Fruit fly (Drosophila melanogaster) whole organism, embryonic: ENCODE measurements around the gene CG11768.
A peak's percentile ranks its signal among the peaks of the same experiment; 100 is the strongest.

Experiments used
- Ada2b ChIP-seq: fragments of 200-800 bp; sonication (Bioruptor generic); IDR thresholded peaks from 2 replicates; pipeline ENCODE4 v1.3.6; 2022; ENCODE audit warnings: missing biosample characterization, missing genetic modification characterization
- CG10209 ChIP-seq: fragments of 200-800 bp; sonication (Bioruptor generic); optimal IDR thresholded peaks from 3 replicates; lab custom pipeline; 2017; ENCODE audit warnings: missing biosample characterization, mild to moderate bottlenecking, missing genetic modification characterization, missing genetic modification reagents
- CG11560 ChIP-seq: fragments of 200-800 bp; sonication (Bioruptor generic); IDR thresholded peaks from 3 replicates; pipeline ENCODE4 v1.3.6; 2022; ENCODE audit warnings: missing biosample characterization, missing genetic modification characterization
- CG12219 ChIP-seq: fragments of 200-800 bp; sonication (Bioruptor generic); optimal IDR thresholded peaks from 3 replicates; lab custom pipeline; 2018; ENCODE audit warnings: missing biosample characterization, mild to moderate bottlenecking, missing genetic modification characterization
- CG1602 ChIP-seq: fragments of 200-800 bp; sonication (Bioruptor generic); optimal IDR thresholded peaks from 3 replicates; lab custom pipeline; 2016; ENCODE audit warnings: missing biosample characterization, missing genetic modification characterization
- CG16863 ChIP-seq: fragments of 200-800 bp; sonication (Bioruptor generic); optimal IDR thresholded peaks from 3 replicates; lab custom pipeline; 2016; ENCODE audit warnings: missing biosample characterization, missing genetic modification characterization
- CG17328 ChIP-seq: fragments of 200-800 bp; sonication (Bioruptor generic); IDR thresholded peaks from 2 replicates; pipeline ENCODE4 v1.3.6; 2022; ENCODE audit warnings: missing biosample characterization, missing genetic modification characterization
- CG18262 ChIP-seq: fragments of 200-800 bp; optimal IDR thresholded peaks from 3 replicates; lab custom pipeline; 2019; ENCODE audit warnings: missing biosample characterization, mild to moderate bottlenecking, missing genetic modification characterization, moderate library complexity
- CG2116 ChIP-seq: fragments of 200-800 bp; sonication (Bioruptor generic); optimal IDR thresholded peaks from 3 replicates; lab custom pipeline; 2018; ENCODE audit warnings: missing biosample characterization, mild to moderate bottlenecking, missing genetic modification characterization
- CG2120 ChIP-seq: fragments of 200-800 bp; sonication (Bioruptor generic); optimal IDR thresholded peaks from 3 replicates; lab custom pipeline; 2016; ENCODE audit warnings: missing biosample characterization, missing genetic modification characterization
- CG32532 ChIP-seq: fragments of 200-800 bp; sonication (Bioruptor generic); IDR thresholded peaks from 2 replicates; pipeline ENCODE4 v1.3.6; 2022; ENCODE audit warnings: missing biosample characterization, missing genetic modification characterization
- CG32767 ChIP-seq: fragments of 200-800 bp; sonication (Bioruptor generic); IDR thresholded peaks from 2 replicates; pipeline ENCODE4 v1.3.6; 2022; ENCODE audit warnings: missing biosample characterization, missing genetic modification characterization
- CG32772 ChIP-seq: fragments of 200-800 bp; sonication (Bioruptor generic); IDR thresholded peaks from 2 replicates; pipeline ENCODE4 v1.3.6; 2022; ENCODE audit warnings: missing biosample characterization, missing genetic modification characterization
- CG4328 ChIP-seq: fragments of 200-800 bp; sonication (Bioruptor generic); optimal IDR thresholded peaks from 3 replicates; lab custom pipeline; 2017; ENCODE audit warnings: missing biosample characterization, missing genetic modification reagents, missing genetic modification characterization
- CG4707 ChIP-seq: fragments of 200-800 bp; sonication (Bioruptor generic); optimal IDR thresholded peaks from 2 replicates; lab custom pipeline; 2018; ENCODE audit warnings: missing biosample characterization, mild to moderate bottlenecking, missing genetic modification characterization, moderate library complexity
- CG6272 ChIP-seq: fragments of 200-800 bp; sonication (Bioruptor generic); IDR thresholded peaks from 2 replicates; pipeline ENCODE4 v1.3.6; 2022; ENCODE audit warnings: missing biosample characterization, missing genetic modification characterization
- CG6689 ChIP-seq: fragments of 200-800 bp; sonication (Bioruptor generic); IDR thresholded peaks from 2 replicates; pipeline ENCODE4 v1.3.6; 2022; ENCODE audit warnings: missing biosample characterization, missing genetic modification characterization
- CG6813 ChIP-seq: fragments of 200-800 bp; sonication (Bioruptor generic); optimal IDR thresholded peaks from 2 replicates; lab custom pipeline; 2017; ENCODE audit warnings: missing biosample characterization, missing genetic modification characterization, mild to moderate bottlenecking, moderate library complexity, missing genetic modification reagents
- CG9215 ChIP-seq: fragments of 200-800 bp; sonication (Bioruptor generic); IDR thresholded peaks from 2 replicates; pipeline ENCODE4 v1.3.6; 2022; ENCODE audit warnings: missing biosample characterization, missing genetic modification characterization
- CG9609 ChIP-seq: fragments of 200-800 bp; sonication (Bioruptor generic); optimal IDR thresholded peaks from 3 replicates; lab custom pipeline; 2016; ENCODE audit warnings: missing biosample characterization, missing genetic modification characterization
- CG9727 ChIP-seq: fragments of 200-800 bp; sonication (Bioruptor generic); optimal IDR thresholded peaks from 3 replicates; lab custom pipeline; 2017; ENCODE audit warnings: missing biosample characterization, mild to moderate bottlenecking, missing genetic modification characterization
- CG9932 ChIP-seq: fragments of 200-800 bp; sonication (Bioruptor generic); IDR thresholded peaks from 2 replicates; pipeline ENCODE4 v1.3.6; 2022; ENCODE audit warnings: missing biosample characterization, missing genetic modification characterization
- Chrac-16 ChIP-seq: fragments of 200-800 bp; sonication (Bioruptor generic); optimal IDR thresholded peaks from 3 replicates; lab custom pipeline; 2016; ENCODE audit warnings: missing biosample characterization, missing genetic modification characterization
- Dad ChIP-seq: fragments of 200-800 bp; sonication (Bioruptor generic); optimal IDR thresholded peaks from 3 replicates; lab custom pipeline; 2016; ENCODE audit warnings: missing biosample characterization, missing genetic modification characterization
- Dek ChIP-seq: fragments of 200-800 bp; sonication (Bioruptor generic); optimal IDR thresholded peaks from 3 replicates; lab custom pipeline; 2019; ENCODE audit warnings: missing biosample characterization, mild to moderate bottlenecking, missing genetic modification characterization, moderate library complexity
- E2f1 ChIP-seq: fragments of 200-800 bp; sonication (Bioruptor generic); IDR thresholded peaks from 2 replicates; pipeline ENCODE4 v1.3.6; 2022; ENCODE audit warnings: missing biosample characterization, missing genetic modification characterization
- HLH3B ChIP-seq: fragments of 200-800 bp; sonication (Bioruptor generic); IDR thresholded peaks from 2 replicates; pipeline ENCODE4 v1.3.6; 2022; ENCODE audit warnings: missing biosample characterization, missing genetic modification characterization
- HLH54F ChIP-seq: fragments of 200-800 bp; sonication (Bioruptor generic); optimal IDR thresholded peaks from 3 replicates; lab custom pipeline; 2016; ENCODE audit warnings: missing biosample characterization, missing genetic modification characterization
- Hr3 ChIP-seq: fragments of 200-800 bp; sonication (Bioruptor generic); optimal IDR thresholded peaks from 3 replicates; lab custom pipeline; 2016; ENCODE audit warnings: missing biosample characterization, missing genetic modification characterization
- Hsf ChIP-seq: fragments of 200-800 bp; sonication (Bioruptor generic); optimal IDR thresholded peaks from 3 replicates; lab custom pipeline; 2016; ENCODE audit warnings: missing biosample characterization, missing genetic modification characterization
- NFAT ChIP-seq: fragments of 200-800 bp; sonication (Bioruptor generic); IDR thresholded peaks from 2 replicates; pipeline ENCODE4 v1.3.6; 2022; ENCODE audit warnings: missing biosample characterization, missing genetic modification characterization
- Oli ChIP-seq: fragments of 200-800 bp; sonication (Bioruptor generic); optimal IDR thresholded peaks from 2 replicates; lab custom pipeline; 2018; ENCODE audit warnings: missing biosample characterization, mild to moderate bottlenecking, missing genetic modification characterization, moderate library complexity
- Ptx1 ChIP-seq: fragments of 200-800 bp; sonication (Bioruptor generic); IDR thresholded peaks from 2 replicates; pipeline ENCODE4 v1.3.6; 2022; ENCODE audit warnings: missing biosample characterization, missing genetic modification characterization
- al ChIP-seq: fragments of 200-800 bp; sonication (Bioruptor generic); IDR thresholded peaks from 2 replicates; pipeline ENCODE4 v1.3.6; 2022; ENCODE audit warnings: missing biosample characterization, missing genetic modification characterization
- ara ChIP-seq: fragments of 200-800 bp; sonication (Bioruptor generic); IDR thresholded peaks from 2 replicates; pipeline ENCODE4 v1.3.6; 2022; ENCODE audit warnings: missing biosample characterization, missing genetic modification characterization
- cas ChIP-seq: fragments of 200-800 bp; sonication (Bioruptor generic); IDR thresholded peaks from 2 replicates; pipeline ENCODE4 v1.3.6; 2022; ENCODE audit warnings: missing biosample characterization, missing genetic modification characterization
- cato ChIP-seq: fragments of 200-800 bp; sonication (Bioruptor generic); optimal IDR thresholded peaks from 2 replicates; lab custom pipeline; 2016; ENCODE audit warnings: missing biosample characterization, missing genetic modification characterization, borderline replicate concordance
- caup ChIP-seq: fragments of 200-800 bp; sonication (Bioruptor generic); optimal IDR thresholded peaks from 3 replicates; lab custom pipeline; 2017; ENCODE audit warnings: missing biosample characterization, mild to moderate bottlenecking, missing genetic modification characterization, moderate library complexity; ENCODE audit not compliant: severe bottlenecking
- dm ChIP-seq: fragments of 200-800 bp; sonication (Bioruptor generic); optimal IDR thresholded peaks from 3 replicates; lab custom pipeline; 2016; ENCODE audit warnings: missing biosample characterization, missing genetic modification characterization
- fd96Cb ChIP-seq: fragments of 200-800 bp; sonication (Bioruptor generic); optimal IDR thresholded peaks from 2 replicates; lab custom pipeline; 2018; ENCODE audit warnings: missing biosample characterization, mild to moderate bottlenecking, missing genetic modification characterization, moderate library complexity
- inv ChIP-seq: fragments of 200-800 bp; sonication (Bioruptor generic); IDR thresholded peaks from 2 replicates; pipeline ENCODE4 v1.3.6; 2022; ENCODE audit warnings: missing biosample characterization, missing genetic modification characterization; ENCODE audit not compliant: partially characterized antibody
- jumu ChIP-seq: fragments of 200-800 bp; sonication (Bioruptor generic); optimal IDR thresholded peaks from 3 replicates; lab custom pipeline; 2016; ENCODE audit warnings: missing biosample characterization, missing genetic modification characterization
- kah ChIP-seq: fragments of 200-800 bp; sonication (Bioruptor generic); optimal IDR thresholded peaks from 2 replicates; lab custom pipeline; 2018; ENCODE audit warnings: missing biosample characterization, mild to moderate bottlenecking, missing genetic modification characterization
- org-1 ChIP-seq: fragments of 200-800 bp; sonication (Bioruptor generic); optimal IDR thresholded peaks from 2 replicates; lab custom pipeline; 2017; ENCODE audit warnings: missing biosample characterization, missing genetic modification characterization
- pb ChIP-seq: fragments of 200-800 bp; sonication (Bioruptor generic); optimal IDR thresholded peaks from 3 replicates; lab custom pipeline; 2016; ENCODE audit warnings: missing biosample characterization, missing genetic modification characterization
- prd ChIP-seq, 3 experiments: fragments of >200 bp in 2 of 3; fragments of 200-800 bp in 1 of 3; sonication (Bioruptor generic) in 1 of 3; optimal IDR thresholded peaks in 2 of 3; IDR thresholded peaks in 1 of 3; 2 replicates in 2 of 3; 3 replicates in 1 of 3; pipeline versions ENCODE4 v1.3.6 to Lab custom; 2017 to 2022; ENCODE audit warnings: missing biosample characterization in 1 of 3, missing genetic modification characterization in 1 of 3
- sisA ChIP-seq: fragments of 200-800 bp; sonication (Bioruptor generic); IDR thresholded peaks from 2 replicates; pipeline ENCODE4 v1.3.6; 2022; ENCODE audit warnings: missing biosample characterization, missing genetic modification characterization
- sqz ChIP-seq: fragments of 200-800 bp; sonication (Bioruptor generic); optimal IDR thresholded peaks from 3 replicates; lab custom pipeline; 2018; ENCODE audit warnings: missing biosample characterization, mild to moderate bottlenecking, missing genetic modification characterization
- tgo ChIP-seq: fragments of 200-800 bp; sonication (Bioruptor generic); IDR thresholded peaks from 3 replicates; pipeline ENCODE4 v1.3.6; 2022; ENCODE audit warnings: missing biosample characterization, missing genetic modification characterization
- vvl ChIP-seq: fragments of 200-800 bp; sonication (Bioruptor generic); IDR thresholded peaks from 2 replicates; pipeline ENCODE4 v1.3.6; 2022; ENCODE audit warnings: missing biosample characterization, missing genetic modification characterization
- zfh2 ChIP-seq: fragments of 200-800 bp; sonication (Bioruptor generic); optimal IDR thresholded peaks from 2 replicates; lab custom pipeline; 2016; ENCODE audit warnings: missing biosample characterization, missing genetic modification characterization

CG11768 gene

DNA sequence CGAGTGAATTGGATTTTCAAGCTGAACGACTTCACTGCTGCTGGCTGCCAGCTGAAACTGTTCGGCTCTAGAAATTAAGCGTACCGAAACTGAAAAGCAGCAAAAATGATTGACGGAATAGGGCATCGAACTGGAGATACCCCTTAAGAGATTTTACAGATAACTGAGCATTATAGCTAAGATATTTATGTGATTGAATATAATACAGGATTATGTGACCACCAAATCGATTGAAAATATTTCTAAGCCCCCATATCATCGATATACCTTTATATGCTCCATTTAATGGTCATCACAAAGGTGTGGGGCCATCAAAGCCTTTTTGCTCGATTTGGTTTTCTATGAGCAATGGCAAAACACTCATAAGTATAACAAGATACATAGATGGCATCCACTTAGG, 16.8 kb upstream of the CG11768 start (continued):
- TF ChIP-seq HLH3B (GFP tag; lab: Robert Waterston, UW) = peak; percentile 74
- peak; percentile 25 for TF ChIP-seq jumu
- no peak for TF ChIP-seq cato (GFP tag; lab: Kevin White, UChicago)
- TF ChIP-seq cas (GFP tag; lab: Robert Waterston, UW) = peak; percentile 29; the same call in 1 of the 2 replicates
- peak; percentile 47; the same call in 1 of the 2 replicates for TF ChIP-seq CG32767 (GFP tag; lab: Robert Waterston, UW)
- TF ChIP-seq kah (GFP tag; lab: Kevin White, UChicago) = no peak
- TF ChIP-seq CG9727 (GFP tag; lab: Kevin White, UChicago) = peak; percentile 38
- TF ChIP-seq Dek = no peak
- TF ChIP-seq CG9609 (GFP tag; lab: Kevin White, UChicago) = peak; percentile 2
- peak; percentile 25 for TF ChIP-seq CG16863 (GFP tag; lab: Kevin White, UChicago)
- TF ChIP-seq CG9215 (GFP tag; lab: Robert Waterston, UW) = peak; percentile 35; the same call in 1 of the 2 replicates
- TF ChIP-seq CG6813 (GFP tag; lab: Kevin White, UChicago) = peak; percentile 17
- peak; percentile 28 for TF ChIP-seq Chrac-16 (GFP tag; lab: Kevin White, UChicago)
- peak; percentile 52; the same call in 1 of the 2 replicates for TF ChIP-seq NFAT (GFP tag; lab: Robert Waterston, UW)
- no peak for TF ChIP-seq sqz
- peak; percentile 41 for TF ChIP-seq org-1
- TF ChIP-seq CG11560 (tag; lab: Robert Waterston, UW) = no peak
- TF ChIP-seq CG9932 (GFP tag; lab: Robert Waterston, UW) = peak; percentile 69
- TF ChIP-seq pb (GFP tag; lab: Kevin White, UChicago) = peak; percentile 3
- TF ChIP-seq inv (GFP tag; lab: Robert Waterston, UW) = no peak
- TF ChIP-seq sisA = peak; percentile 50
- TF ChIP-seq CG6689 (GFP tag; lab: Robert Waterston, UW) = peak; percentile 35; the same call in 1 of the 2 replicates
- TF ChIP-seq ara = 0 out of 2 replicates have a peak, but pooled peaks have one; percentile 27
- peak; percentile 48 for TF ChIP-seq CG12219 (GFP tag; lab: Kevin White, UChicago)
- peak; percentile 77 for TF ChIP-seq Ada2b (GFP tag; lab: Robert Waterston, UW)
- peak; percentile 37; the same call in 1 of the 2 replicates for TF ChIP-seq CG32772 (GFP tag; lab: Robert Waterston, UW)
- TF ChIP-seq CG6272 (GFP tag; lab: Robert Waterston, UW) = no peak
- TF ChIP-seq Oli = peak; percentile 59
- TF ChIP-seq CG4328 (GFP tag; lab: Kevin White, UChicago) = no peak
- no peak for TF ChIP-seq CG4707 (GFP tag; lab: Kevin White, UChicago)
- TF ChIP-seq al (GFP tag; lab: Robert Waterston, UW) = peak; percentile 35; the same call in 1 of the 2 replicates
- TF ChIP-seq CG2120 (GFP tag; lab: Kevin White, UChicago) = no peak
- TF ChIP-seq zfh2 (GFP tag; lab: Kevin White, UChicago) = peak; percentile 50
- TF ChIP-seq E2f1 (GFP tag; lab: Robert Waterston, UW) = peak; percentile 55; the same call in 1 of the 2 replicates
- TF ChIP-seq prd (optimal IDR thresholded peaks at IDR 0.05; lab: Kevin White, UChicago) = no peak
- peak; percentile 63 for TF ChIP-seq prd (GFP tag; IDR thresholded peaks at IDR 0.05; lab: Robert Waterston, UW)
- TF ChIP-seq CG32532 (GFP tag; lab: Robert Waterston, UW) = peak; percentile 80
- peak; percentile 23 for TF ChIP-seq Dad
- TF ChIP-seq fd96Cb (tag; lab: Kevin White, UChicago) = no peak
- TF ChIP-seq HLH54F (GFP tag; lab: Kevin White, UChicago) = peak; percentile 49
- peak; percentile 68 for TF ChIP-seq Ptx1 (GFP tag; lab: Robert Waterston, UW)
- peak; percentile 80 for TF ChIP-seq vvl
- TF ChIP-seq caup = peak; percentile 37
- TF ChIP-seq Hsf (GFP tag; lab: Kevin White, UChicago) = peak; percentile 43
- peak; percentile 58; the same call in 2 of the 3 replicates for TF ChIP-seq tgo
- TF ChIP-seq CG10209 (GFP tag; lab: Kevin White, UChicago) = peak; percentile 32
- peak; percentile 44; the same call in 1 of the 2 replicates for TF ChIP-seq CG17328 (GFP tag; lab: Robert Waterston, UW)
- TF ChIP-seq CG1602 (GFP tag; lab: Kevin White, UChicago) = peak; percentile 23
- peak; percentile 33 for TF ChIP-seq dm (GFP tag; lab: Kevin White, UChicago)
- peak; percentile 15 for TF ChIP-seq CG2116 (GFP tag; lab: Kevin White, UChicago)
- TF ChIP-seq CG18262 = no peak
- peak; percentile 5 for TF ChIP-seq Hr3 (GFP tag; lab: Kevin White, UChicago)
